Worm (Caenorhabditis elegans): ENCODE data around the gene srz-13.

DNA sequence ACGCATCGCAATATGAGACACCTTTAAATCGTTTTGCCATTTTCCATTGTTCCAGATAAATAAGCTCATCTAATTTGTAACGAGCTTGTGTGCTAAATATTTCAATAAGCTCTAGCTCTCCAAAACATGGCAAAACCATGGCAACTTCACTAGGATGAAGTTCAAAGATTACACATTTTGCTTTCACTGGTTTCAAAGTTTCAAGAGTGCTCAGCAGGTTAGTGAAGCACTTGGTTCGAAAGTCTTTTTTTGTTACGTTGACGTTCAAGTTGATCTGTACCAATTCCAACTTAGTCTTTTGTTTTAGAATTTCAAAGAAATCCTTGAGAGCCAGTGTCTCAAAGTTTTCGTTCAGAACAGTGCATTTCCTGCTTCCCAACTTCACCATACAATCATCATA, 39.8 kb upstream of the srz-13 start, which contains the start of gene fbxa-18:
- TF ChIP-seq aly-2 (tag; optimal IDR thresholded peaks at IDR 0.05): no peak
- no peak for TF ChIP-seq fos-1 (tag; optimal IDR thresholded peaks at IDR 0.05)
- TF ChIP-seq lsy-2 (tag; optimal IDR thresholded peaks at IDR 0.05): no peak
- no peak for TF ChIP-seq nhr-25 (tag; optimal IDR thresholded peaks at IDR 0.05)
- TF ChIP-seq unc-62 (GFP tag; optimal IDR thresholded peaks at IDR 0.05): no peak
- TF ChIP-seq skn-1 (tag; optimal IDR thresholded peaks at IDR 0.05): no peak
- no peak for TF ChIP-seq C34F6.9 (tag; optimal IDR thresholded peaks at IDR 0.05)
- TF ChIP-seq elt-3 (tag; optimal IDR thresholded peaks at IDR 0.05): no peak

All from whole organism, L2 larva.